Worm (Caenorhabditis elegans) whole organism, L4 larva: ENCODE results near the gene kel-10.

Source experiments
- ceh-32 ChIP-seq: sonication (generic microtip); optimal IDR thresholded peaks from 2 replicates; lab custom pipeline; 2016; ENCODE audit warnings: mild to moderate bottlenecking, missing genetic modification characterization, missing compliant biosample characterization; ENCODE audit not compliant: poor library complexity
- egl-27 ChIP-seq: sonication (generic microtip); optimal IDR thresholded peaks from 3 replicates; lab custom pipeline; 2017; ENCODE audit warnings: missing biosample characterization, missing genetic modification reagents, missing genetic modification characterization
- lin-13 ChIP-seq: fragments of 150-350 bp; optimal IDR thresholded peaks from 2 replicates; lab custom pipeline; 2014; ENCODE audit warnings: missing biosample characterization, missing genetic modification reagents, missing genetic modification characterization
- lin-29 ChIP-seq: fragments of 200-800 bp; sonication (Bioruptor generic); IDR thresholded peaks from 2 replicates; pipeline ENCODE4 v1.3.6; 2022; ENCODE audit warnings: missing genetic modification reagents, missing genetic modification characterization, missing compliant biosample characterization
- lir-3 ChIP-seq: sonication (generic microtip); optimal IDR thresholded peaks from 2 replicates; lab custom pipeline; 2016; ENCODE audit warnings: mild to moderate bottlenecking, missing genetic modification characterization, missing compliant biosample characterization
- nhr-28 ChIP-seq: fragments of 150-350 bp; optimal IDR thresholded peaks from 2 replicates; lab custom pipeline; 2014; ENCODE audit warnings: missing biosample characterization, missing genetic modification characterization
- spr-3 ChIP-seq: fragments of 200-800 bp; sonication (Bioruptor generic); optimal IDR thresholded peaks from 2 replicates; lab custom pipeline; 2018; ENCODE audit warnings: mild to moderate bottlenecking, missing genetic modification characterization, missing compliant biosample characterization
- tag-97 ChIP-seq: fragments of 200-800 bp; sonication (Bioruptor generic); IDR thresholded peaks from 2 replicates; pipeline ENCODE4 v1.3.6; 2022; ENCODE audit warnings: missing genetic modification characterization, missing compliant biosample characterization
- ztf-11 ChIP-seq: fragments of 150-350 bp; optimal IDR thresholded peaks from 2 replicates; lab custom pipeline; 2014; ENCODE audit warnings: missing biosample characterization, missing genetic modification characterization

ce11 chrIII:10088508-10088981 lies 12.7 kb downstream of the kel-10 start, which contains the start of gene hal-2:
- no peak for TF ChIP-seq lir-3 (tag; lab: Kevin White, UChicago)
- no peak for TF ChIP-seq ceh-32 (tag; lab: Kevin White, UChicago)
- TF ChIP-seq lin-29 (GFP tag; lab: Robert Waterston, UW), result no peak
- no peak for TF ChIP-seq egl-27 (tag; lab: Kevin White, UChicago)
- TF ChIP-seq lin-13 (GFP tag; lab: Kevin White, UChicago), result no peak
- no peak for TF ChIP-seq nhr-28 (tag; lab: Kevin White, UChicago)
- no peak for TF ChIP-seq ztf-11 (tag; lab: Kevin White, UChicago)
- TF ChIP-seq tag-97 (GFP tag; lab: Robert Waterston, UW), result no peak
- no peak for TF ChIP-seq spr-3 (GFP tag; lab: Kevin White, UChicago)
